Worm (Caenorhabditis elegans): Measurements from ENCODE around the gene sto-1.

sto-1 gene

ce11 chrX:7562625-7563024 lies at the start of gene sto-1:
Gene sto-1, plus strand, starts transcription at chrX:7562824.
- no peak for TF ChIP-seq T22C8.4 (GFP tag; IDR thresholded peaks at IDR 0.05)
- no peak for TF ChIP-seq flt-1 (GFP tag; IDR thresholded peaks at IDR 0.05)

ce11 chrX:7519569-7519968 lies 43.1 kb upstream of the sto-1 start, which contains the start of gene chts-1:
Gene chts-1, minus strand, starts transcription at chrX:7519669.
- TF ChIP-seq ref-1 (GFP tag; conservative IDR thresholded peaks at IDR 0.05) = no peak
- no peak for TF ChIP-seq flt-1 (GFP tag; IDR thresholded peaks at IDR 0.05)
- no peak for TF ChIP-seq klf-2 (GFP tag; conservative IDR thresholded peaks at IDR 0.05)
- TF ChIP-seq T22C8.4 (GFP tag; IDR thresholded peaks at IDR 0.05) = no peak
- TF ChIP-seq ztf-29 (GFP tag; IDR thresholded peaks at IDR 0.05) = no peak

- TF ChIP-seq ref-1 (GFP tag; conservative IDR thresholded peaks at IDR 0.05) (no peak), ztf-23 (GFP tag; IDR thresholded peaks at IDR 0.05) (no peak), tab-1 (GFP tag; IDR thresholded peaks at IDR 0.05) (no peak), flt-1 (GFP tag; IDR thresholded peaks at IDR 0.05) (no peak), ztf-29 (GFP tag; IDR thresholded peaks at IDR 0.05) (no peak), T22C8.4 (GFP tag; IDR thresholded peaks at IDR 0.05) (no peak)
These were observed 40.0 kb upstream of the sto-1 start for ce11 chrX:7522595-7522994.

ce11 chrX:7523799-7524198 lies 38.8 kb upstream of the sto-1 start:
- TF ChIP-seq ref-1 (GFP tag; conservative IDR thresholded peaks at IDR 0.05) = no peak
- no peak for TF ChIP-seq ztf-23 (GFP tag; IDR thresholded peaks at IDR 0.05)
- no peak for TF ChIP-seq T22C8.4 (GFP tag; IDR thresholded peaks at IDR 0.05)
- TF ChIP-seq cog-1 (tag; optimal IDR thresholded peaks at IDR 0.05) = no peak
- TF ChIP-seq flt-1 (GFP tag; IDR thresholded peaks at IDR 0.05) = no peak
- TF ChIP-seq tab-1 (GFP tag; IDR thresholded peaks at IDR 0.05) = no peak
- no peak for TF ChIP-seq med-1 (GFP tag; optimal IDR thresholded peaks at IDR 0.05; ENCODE audit: insufficient read depth)
- TF ChIP-seq ztf-29 (GFP tag; IDR thresholded peaks at IDR 0.05) = no peak
- no peak for TF ChIP-seq klf-2 (GFP tag; conservative IDR thresholded peaks at IDR 0.05)

ce11 chrX:7525271-7525670 lies 37.4 kb upstream of the sto-1 start, which contains the start of gene F46C8.3:
Gene F46C8.3, plus strand, starts transcription at chrX:7525571.
- TF ChIP-seq flt-1 (GFP tag; IDR thresholded peaks at IDR 0.05) (no peak), cog-1 (tag; optimal IDR thresholded peaks at IDR 0.05) (no peak), ztf-23 (GFP tag; IDR thresholded peaks at IDR 0.05) (no peak), tab-1 (GFP tag; IDR thresholded peaks at IDR 0.05) (no peak), med-1 (GFP tag; optimal IDR thresholded peaks at IDR 0.05; ENCODE audit: insufficient read depth) (no peak), ref-1 (GFP tag; conservative IDR thresholded peaks at IDR 0.05) (no peak), klf-2 (GFP tag; conservative IDR thresholded peaks at IDR 0.05) (no peak), T22C8.4 (GFP tag; IDR thresholded peaks at IDR 0.05) (no peak), ztf-29 (GFP tag; IDR thresholded peaks at IDR 0.05) (no peak)

- TF ChIP-seq med-1 (GFP tag; optimal IDR thresholded peaks at IDR 0.05; ENCODE audit: insufficient read depth) = no peak
- no peak for TF ChIP-seq flt-1 (GFP tag; IDR thresholded peaks at IDR 0.05)
- no peak for TF ChIP-seq cog-1 (tag; optimal IDR thresholded peaks at IDR 0.05)
- TF ChIP-seq T22C8.4 (GFP tag; IDR thresholded peaks at IDR 0.05) = no peak
- no peak for TF ChIP-seq klf-2 (GFP tag; conservative IDR thresholded peaks at IDR 0.05)
- TF ChIP-seq ztf-23 (GFP tag; IDR thresholded peaks at IDR 0.05) = no peak
- TF ChIP-seq ref-1 (GFP tag; conservative IDR thresholded peaks at IDR 0.05) = no peak
- TF ChIP-seq ztf-29 (GFP tag; IDR thresholded peaks at IDR 0.05) = no peak
- no peak for TF ChIP-seq tab-1 (GFP tag; IDR thresholded peaks at IDR 0.05)
These were observed 30.0 kb upstream of the sto-1 start, which contains the start of gene ceh-14 for ce11 chrX:7532632-7533031. Gene ceh-14, minus strand, starts transcription at chrX:7532732.

- no peak for TF ChIP-seq tab-1 (GFP tag; IDR thresholded peaks at IDR 0.05)
- TF ChIP-seq ztf-29 (GFP tag; IDR thresholded peaks at IDR 0.05) = no peak
- TF ChIP-seq med-1 (GFP tag; optimal IDR thresholded peaks at IDR 0.05; ENCODE audit: insufficient read depth) = no peak
- no peak for TF ChIP-seq T22C8.4 (GFP tag; IDR thresholded peaks at IDR 0.05)
- TF ChIP-seq cog-1 (tag; optimal IDR thresholded peaks at IDR 0.05) = no peak
- no peak for TF ChIP-seq ref-1 (GFP tag; conservative IDR thresholded peaks at IDR 0.05)
- no peak for TF ChIP-seq klf-2 (GFP tag; conservative IDR thresholded peaks at IDR 0.05)
- TF ChIP-seq flt-1 (GFP tag; IDR thresholded peaks at IDR 0.05) = no peak
- no peak for TF ChIP-seq ztf-23 (GFP tag; IDR thresholded peaks at IDR 0.05)
These were observed 28.2 kb upstream of the sto-1 start for ce11 chrX:7534454-7534853.

- TF ChIP-seq med-1 (GFP tag; optimal IDR thresholded peaks at IDR 0.05; ENCODE audit: insufficient read depth) (no peak), ztf-29 (GFP tag; IDR thresholded peaks at IDR 0.05) (no peak; the same call in 1 of the 2 replicates), cog-1 (tag; optimal IDR thresholded peaks at IDR 0.05) (no peak), T22C8.4 (GFP tag; IDR thresholded peaks at IDR 0.05) (no peak), ref-1 (GFP tag; conservative IDR thresholded peaks at IDR 0.05) (no peak), ztf-23 (GFP tag; IDR thresholded peaks at IDR 0.05) (no peak), tab-1 (GFP tag; IDR thresholded peaks at IDR 0.05) (no peak), klf-2 (GFP tag; conservative IDR thresholded peaks at IDR 0.05) (no peak), flt-1 (GFP tag; IDR thresholded peaks at IDR 0.05) (no peak)
These were observed 25.8 kb upstream of the sto-1 start for ce11 chrX:7536869-7537268.

- no peak for TF ChIP-seq tab-1 (GFP tag; IDR thresholded peaks at IDR 0.05)
- no peak for TF ChIP-seq ztf-23 (GFP tag; IDR thresholded peaks at IDR 0.05)
- no peak for TF ChIP-seq T22C8.4 (GFP tag; IDR thresholded peaks at IDR 0.05)
- TF ChIP-seq ztf-29 (GFP tag; IDR thresholded peaks at IDR 0.05) = no peak
- no peak for TF ChIP-seq med-1 (GFP tag; optimal IDR thresholded peaks at IDR 0.05; ENCODE audit: insufficient read depth)
- TF ChIP-seq cog-1 (tag; optimal IDR thresholded peaks at IDR 0.05) = no peak
- no peak for TF ChIP-seq ref-1 (GFP tag; conservative IDR thresholded peaks at IDR 0.05)
- TF ChIP-seq flt-1 (GFP tag; IDR thresholded peaks at IDR 0.05) = no peak
- TF ChIP-seq klf-2 (GFP tag; conservative IDR thresholded peaks at IDR 0.05) = no peak
These were observed 24.8 kb upstream of the sto-1 start, which contains the start of gene dpy-7 for ce11 chrX:7537742-7538268. Gene dpy-7, minus strand, starts transcription at chrX:7537792.

ce11 chrX:7540033-7540432 lies 22.6 kb upstream of the sto-1 start, which contains the start of gene glb-16:
Gene glb-16, minus strand, starts transcription at chrX:7540133.
- TF ChIP-seq cog-1 (tag; optimal IDR thresholded peaks at IDR 0.05) (no peak), ztf-29 (GFP tag; IDR thresholded peaks at IDR 0.05) (no peak), flt-1 (GFP tag; IDR thresholded peaks at IDR 0.05) (no peak), med-1 (GFP tag; optimal IDR thresholded peaks at IDR 0.05; ENCODE audit: insufficient read depth) (no peak), klf-2 (GFP tag; conservative IDR thresholded peaks at IDR 0.05) (no peak), ref-1 (GFP tag; conservative IDR thresholded peaks at IDR 0.05) (no peak), ztf-23 (GFP tag; IDR thresholded peaks at IDR 0.05) (no peak), tab-1 (GFP tag; IDR thresholded peaks at IDR 0.05) (no peak), T22C8.4 (GFP tag; IDR thresholded peaks at IDR 0.05) (no peak)

All from whole organism, midembryonic.